In the genomic region with DNA sequence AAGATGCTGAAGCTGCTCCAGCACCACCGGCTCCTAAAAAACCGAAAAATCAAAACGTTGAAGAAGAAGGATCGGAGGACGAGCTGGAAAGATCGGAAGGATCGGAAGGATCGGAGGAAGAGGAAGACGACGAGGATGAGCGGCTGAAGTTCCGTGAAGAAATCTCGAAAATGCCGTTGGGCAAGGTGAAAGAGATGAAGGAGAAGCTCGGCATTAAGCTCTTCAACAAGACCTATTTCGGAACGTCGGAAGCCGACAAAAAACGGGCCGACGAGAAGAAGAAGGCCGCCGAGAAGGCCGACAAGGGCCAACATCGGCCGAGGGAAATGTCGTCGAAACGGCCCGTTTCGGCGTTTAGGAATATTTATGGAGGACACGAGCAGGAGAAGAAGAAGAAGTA, we compare ENCODE assay signal across 3 worm cellular contexts.
TF ChIP-seq lines count a peak whose summit lies in the region.

No protein-coding gene starts in this region.

TF ChIP-seq in whole organism, L4 larva, 104 proteins besides CTCF, POLR2A, EP300 and RAD21:
- TF ChIP-seq set-16 (GFP tag; IDR thresholded peaks at IDR 0.05; lab: Robert Waterston, UW) (peak; percentile 53; the same call in 1 of the 2 replicates), mdl-1 (tag; optimal IDR thresholded peaks at IDR 0.05; lab: Kevin White, UChicago) (no peak)

TF ChIP-seq in whole organism, early embryonic, 17 proteins besides CTCF, POLR2A, EP300 and RAD21:
- TF ChIP-seq tbx-11 (GFP tag; IDR thresholded peaks at IDR 0.05; lab: Robert Waterston, UW) (no peak), F13C5.2 (tag; optimal IDR thresholded peaks at IDR 0.05; lab: Kevin White, UChicago) (no peak), ets-7 (tag; optimal IDR thresholded peaks at IDR 0.05; lab: Kevin White, UChicago) (no peak), aly-1 (tag; optimal IDR thresholded peaks at IDR 0.05; lab: Kevin White, UChicago) (peak; percentile 0), ceh-13 (GFP tag; optimal IDR thresholded peaks at IDR 0.05; lab: Kevin White, UChicago) (no peak)

TF ChIP-seq in whole organism, young adult, 124 proteins besides CTCF, POLR2A, EP300 and RAD21:
- TF ChIP-seq bed-2 (GFP tag; IDR thresholded peaks at IDR 0.05; lab: Robert Waterston, UW) (no peak), hmg-20 (GFP tag; IDR thresholded peaks at IDR 0.05; lab: Robert Waterston, UW) (no peak), rcor-1 (GFP tag; IDR thresholded peaks at IDR 0.05; lab: Robert Waterston, UW) (no peak), zfh-2 (GFP tag; conservative IDR thresholded peaks at IDR 0.05; lab: Robert Waterston, UW) (peak; percentile 41; the same call in 1 of the 2 replicates), ama-1 (optimal IDR thresholded peaks at IDR 0.05; lab: Kevin White, UChicago) (no peak), ama-1 (GFP tag; optimal IDR thresholded peaks at IDR 0.05; lab: Kevin White, UChicago) (no peak)
